Worm (Caenorhabditis elegans): ENCODE measurements around the gene F07A11.5.

ce11 chrII:11621576-11621975, 9.5 kb downstream of the F07A11.5 start:
- TF ChIP-seq ztf-29 (GFP tag; IDR thresholded peaks at IDR 0.05) (no peak), flt-1 (GFP tag; IDR thresholded peaks at IDR 0.05) (no peak), T22C8.4 (GFP tag; IDR thresholded peaks at IDR 0.05) (no peak), ref-1 (GFP tag; conservative IDR thresholded peaks at IDR 0.05) (no peak), tab-1 (GFP tag; IDR thresholded peaks at IDR 0.05) (no peak), med-1 (GFP tag; optimal IDR thresholded peaks at IDR 0.05; ENCODE audit: insufficient read depth) (no peak), cog-1 (tag; optimal IDR thresholded peaks at IDR 0.05) (no peak), ztf-23 (GFP tag; IDR thresholded peaks at IDR 0.05) (no peak)
